Worm (Caenorhabditis elegans) whole organism, mixed stage, embryonic: ENCODE results near the gene EEED8.4.

ENCODE experiments used
- blmp-1 ChIP-seq: fragments of 150-350 bp; optimal IDR thresholded peaks from 2 replicates; lab custom pipeline; 2014; ENCODE audit warnings: missing biosample characterization, missing genetic modification characterization
- elt-1 ChIP-seq: sonication (generic microtip); optimal IDR thresholded peaks from 2 replicates; lab custom pipeline; 2017; ENCODE audit warnings: missing genetic modification characterization, mild to moderate bottlenecking, missing compliant biosample characterization, antibody characterized with exemption, moderate library complexity, borderline replicate concordance; ENCODE audit not compliant: insufficient read depth
- elt-3 ChIP-seq: fragments of 150-350 bp; optimal IDR thresholded peaks from 2 replicates; lab custom pipeline; 2014; ENCODE audit warnings: missing biosample characterization, missing genetic modification characterization
- flh-1 ChIP-seq: fragments of 200-800 bp; sonication (Bioruptor generic); optimal IDR thresholded peaks from 2 replicates; lab custom pipeline; 2018; ENCODE audit warnings: mild to moderate bottlenecking, missing genetic modification characterization, moderate library complexity, missing compliant biosample characterization
- ham-2 ChIP-seq: fragments of 200-800 bp; sonication (Bioruptor generic); optimal IDR thresholded peaks from 2 replicates; lab custom pipeline; 2018; ENCODE audit warnings: mild to moderate bottlenecking, missing genetic modification characterization, missing compliant biosample characterization
- lin-32 ChIP-seq: fragments of 200-800 bp; sonication (Bioruptor generic); optimal IDR thresholded peaks from 2 replicates; lab custom pipeline; 2018; ENCODE audit warnings: mild to moderate bottlenecking, missing genetic modification characterization, missing compliant biosample characterization
- mep-1 ChIP-seq: fragments of 150-350 bp; optimal IDR thresholded peaks from 2 replicates; lab custom pipeline; 2017; ENCODE audit warnings: missing biosample characterization, missing genetic modification reagents, missing genetic modification characterization, inconsistent platforms
- nhr-237 ChIP-seq: fragments of 150-350 bp; optimal IDR thresholded peaks from 2 replicates; lab custom pipeline; 2014; ENCODE audit warnings: missing biosample characterization, missing genetic modification characterization
- pha-4 ChIP-seq: fragments of 150-350 bp; optimal IDR thresholded peaks from 2 replicates; lab custom pipeline; 2018; ENCODE audit warnings: missing biosample characterization, missing genetic modification reagents, missing genetic modification characterization
- snpc-4 ChIP-seq: fragments of 150-350 bp; optimal IDR thresholded peaks from 2 replicates; lab custom pipeline; 2014; ENCODE audit warnings: missing biosample characterization, missing genetic modification characterization
- ztf-11 ChIP-seq: fragments of 150-350 bp; optimal IDR thresholded peaks from 2 replicates; lab custom pipeline; 2014; ENCODE audit warnings: missing biosample characterization, missing genetic modification characterization

DNA sequence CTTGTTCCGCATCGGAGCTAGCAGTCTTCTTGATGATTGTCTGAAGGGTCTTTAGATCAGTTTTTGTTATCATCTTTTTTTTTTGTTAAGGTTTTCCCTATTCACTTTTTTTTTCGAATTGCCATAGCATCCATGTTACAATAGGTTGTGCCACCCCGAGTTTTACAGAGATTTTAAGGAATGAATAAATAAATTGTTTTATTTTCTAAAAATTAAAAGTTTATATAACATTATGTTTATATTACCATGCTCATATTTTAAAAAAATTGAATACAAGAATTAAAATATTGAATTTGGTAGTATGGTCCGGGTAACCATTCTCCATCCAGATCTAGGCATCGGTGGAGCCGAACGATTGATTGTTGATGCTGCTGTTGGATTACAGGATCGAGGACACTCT lies 34.2 kb upstream of the EEED8.4 start, which contains the start of gene algn-2:
- TF ChIP-seq elt-3 (tag; lab: Kevin White, UChicago) (no peak), mep-1 (tag; lab: Kevin White, UChicago) (no peak), elt-1 (tag; lab: Kevin White, UChicago) (no peak), ztf-11 (tag; lab: Kevin White, UChicago) (no peak), nhr-237 (no peak), lin-32 (GFP tag; lab: Kevin White, UChicago) (no peak), snpc-4 (tag; lab: Kevin White, UChicago) (no peak), flh-1 (GFP tag; lab: Kevin White, UChicago) (no peak), pha-4 (tag; lab: Kevin White, UChicago) (no peak), ham-2 (GFP tag; lab: Kevin White, UChicago) (no peak), blmp-1 (no peak)
